Fruit fly (Drosophila melanogaster): ENCODE results near the gene Cip4.

Gene Cip4

DNA sequence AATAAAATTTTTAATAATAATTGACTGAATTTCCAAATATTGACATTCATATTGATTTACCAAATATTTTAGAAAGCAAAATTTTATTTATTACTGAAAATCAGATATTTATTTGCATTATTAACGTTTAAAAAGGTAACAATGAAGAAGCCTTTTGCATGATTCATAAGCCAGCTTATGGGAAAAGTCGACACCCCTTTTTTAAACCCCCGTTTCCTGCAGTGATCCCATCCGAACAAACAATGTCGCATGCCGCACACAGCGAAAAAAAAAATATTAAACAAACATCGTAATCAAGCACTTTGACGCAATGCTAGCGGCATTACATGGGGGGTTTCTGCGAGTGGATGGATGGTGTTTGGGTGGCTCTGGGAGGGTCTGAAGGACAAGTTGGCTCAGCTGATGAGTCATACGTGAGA is 10.2 kb downstream of the Cip4 start (continued):
- TF ChIP-seq CG11762 (GFP tag; optimal IDR thresholded peaks at IDR 0.05; ENCODE audit: insufficient read depth) (no peak), CG34406 (GFP tag; optimal IDR thresholded peaks at IDR 0.05) (peak; percentile 19), CG9139 (GFP tag; optimal IDR thresholded peaks at IDR 0.05) (no peak), CG6854 (GFP tag; optimal IDR thresholded peaks at IDR 0.05) (no peak), lz (GFP tag; optimal IDR thresholded peaks at IDR 0.05) (peak; percentile 38), Smox (GFP tag; optimal IDR thresholded peaks at IDR 0.05) (peak; percentile 7), achi (GFP tag; optimal IDR thresholded peaks at IDR 0.05) (peak; percentile 31), CG11294 (GFP tag; IDR thresholded peaks at IDR 0.05) (no peak)

DNA sequence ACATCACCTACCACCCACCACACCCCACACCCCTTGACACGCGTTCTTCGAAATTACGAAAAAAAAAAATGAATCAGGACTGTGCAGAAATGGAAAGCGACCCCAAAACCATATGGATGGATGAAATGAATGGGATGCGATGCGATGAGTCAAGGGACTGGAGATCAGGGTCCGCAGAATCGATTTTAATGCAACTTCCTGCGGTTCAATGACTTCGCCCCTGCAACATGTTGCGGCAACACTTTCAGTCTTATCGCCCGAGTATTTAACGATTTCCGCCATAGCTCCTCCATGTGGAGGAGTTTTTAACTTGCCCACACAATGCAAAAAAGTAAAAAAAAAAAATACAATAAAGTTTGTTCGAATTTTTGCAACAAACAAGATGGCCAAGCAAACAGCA is 11.3 kb downstream of the Cip4 start:
- no peak for TF ChIP-seq fkh (GFP tag; optimal IDR thresholded peaks at IDR 0.05)
- TF ChIP-seq acj6 (GFP tag; optimal IDR thresholded peaks at IDR 0.05): no peak
- TF ChIP-seq svp (GFP tag): peak; percentile 63
- TF ChIP-seq CG10669 (GFP tag; optimal IDR thresholded peaks at IDR 0.05): no peak
- no peak for TF ChIP-seq CG4318 (GFP tag; optimal IDR thresholded peaks at IDR 0.05)

dm6 chr3L:4352009-4352408 is 11.9 kb downstream of the Cip4 start:
- TF ChIP-seq Blimp-1 (GFP tag; optimal IDR thresholded peaks at IDR 0.05) (no peak), Sox15 (GFP tag; optimal IDR thresholded peaks at IDR 0.05) (no peak), Gug (GFP tag; IDR thresholded peaks at IDR 0.05) (0 out of 2 replicates have a peak, but pooled peaks have one; percentile 1), CG16779 (tag; optimal IDR thresholded peaks at IDR 0.05) (no peak), CG8632 (GFP tag; optimal IDR thresholded peaks at IDR 0.05) (no peak), dsx (GFP tag; optimal IDR thresholded peaks at IDR 0.05; ENCODE audit: poor library complexity, severe bottlenecking) (peak; percentile 92)

dm6 chr3L:4349314-4349713 is 14.6 kb downstream of the Cip4 start:
- TF ChIP-seq ss (GFP tag; optimal IDR thresholded peaks at IDR 0.05) (peak in 1 of 2 experiments; percentile 34), CG1621 (tag; optimal IDR thresholded peaks at IDR 0.05) (peak; percentile 60), CG6163 (GFP tag; IDR thresholded peaks at IDR 0.05) (0 out of 3 replicates have a peak, but pooled peaks have one; percentile 35), dsx (GFP tag; optimal IDR thresholded peaks at IDR 0.05; ENCODE audit: poor library complexity, severe bottlenecking) (peak; percentile 78), Eip78C (GFP tag) (no peak)

dm6 chr3L:4348839-4349238 is 15.1 kb downstream of the Cip4 start:
- TF ChIP-seq CG32006 (GFP tag; optimal IDR thresholded peaks at IDR 0.05) (peak; percentile 35), Eip78C (GFP tag) (peak; percentile 60), CG8319 (GFP tag; optimal IDR thresholded peaks at IDR 0.05) (no peak)

DNA sequence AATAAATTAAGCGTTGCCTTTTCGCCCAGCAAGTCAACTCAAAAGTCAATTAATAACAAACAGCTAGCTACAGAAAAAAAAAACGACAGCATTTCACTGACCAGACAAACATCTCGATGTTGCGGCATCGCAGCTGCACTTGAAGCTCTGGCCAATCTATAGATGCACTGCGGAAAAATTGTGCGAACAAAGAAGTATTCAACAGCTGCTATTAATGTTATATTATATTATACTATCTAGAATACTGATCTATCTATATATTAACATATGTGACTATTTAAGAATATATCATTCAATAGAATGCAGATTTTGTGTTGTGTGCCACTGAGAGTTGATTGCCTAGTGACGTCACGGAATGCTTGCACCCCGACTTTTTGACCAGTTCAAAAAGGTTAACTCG is 15.8 kb downstream of the Cip4 start:
- TF ChIP-seq CG3919 (GFP tag; optimal IDR thresholded peaks at IDR 0.05): peak; percentile 48
- TF ChIP-seq CG11902 (GFP tag; optimal IDR thresholded peaks at IDR 0.05): no peak
- TF ChIP-seq Hr4 (GFP tag; optimal IDR thresholded peaks at IDR 0.05): peak; percentile 42
- TF ChIP-seq spab (GFP tag; optimal IDR thresholded peaks at IDR 0.05): peak; percentile 3
- peak; percentile 61 for TF ChIP-seq Eip78C (GFP tag)
- peak; percentile 27 for TF ChIP-seq OdsH (GFP tag; optimal IDR thresholded peaks at IDR 0.05)
- TF ChIP-seq CG6163 (GFP tag; IDR thresholded peaks at IDR 0.05): peak; percentile 65; the same call in 2 of the 3 replicates
- TF ChIP-seq Sox14 (GFP tag; optimal IDR thresholded peaks at IDR 0.05): no peak
- no peak for TF ChIP-seq achi (GFP tag; optimal IDR thresholded peaks at IDR 0.05)
- TF ChIP-seq fd59A (GFP tag; optimal IDR thresholded peaks at IDR 0.05): no peak
- TF ChIP-seq eg (GFP tag; IDR thresholded peaks at IDR 0.05): peak; percentile 70
- TF ChIP-seq CG15336 (GFP tag; IDR thresholded peaks at IDR 0.05): peak; percentile 57
- TF ChIP-seq Gug (GFP tag; IDR thresholded peaks at IDR 0.05): peak; percentile 55
- TF ChIP-seq CG6808 (GFP tag; optimal IDR thresholded peaks at IDR 0.05): peak; percentile 17
- TF ChIP-seq Ets96B (tag; optimal IDR thresholded peaks at IDR 0.05): peak; percentile 52
- peak; percentile 18 for TF ChIP-seq CG10669 (GFP tag; optimal IDR thresholded peaks at IDR 0.05)
- TF ChIP-seq CG11762 (GFP tag; optimal IDR thresholded peaks at IDR 0.05; ENCODE audit: insufficient read depth): peak; percentile 3
- TF ChIP-seq CG8119 (GFP tag; IDR thresholded peaks at IDR 0.05): peak; percentile 67; the same call in 2 of the 3 replicates
- peak; percentile 30 for TF ChIP-seq CG6276 (GFP tag; optimal IDR thresholded peaks at IDR 0.05)
- no peak for TF ChIP-seq CG8319 (GFP tag; optimal IDR thresholded peaks at IDR 0.05)
- no peak for TF ChIP-seq Eip75B (GFP tag; optimal IDR thresholded peaks at IDR 0.05)
- peak; percentile 38 for TF ChIP-seq CG32006 (GFP tag; optimal IDR thresholded peaks at IDR 0.05)
- no peak for TF ChIP-seq CG9139 (GFP tag; optimal IDR thresholded peaks at IDR 0.05)

Data from whole organism, prepupa.